Worm (Caenorhabditis elegans) whole organism, late embryonic: ENCODE results near the gene Y102F5A.1.

Source experiments
- K02D7.2 ChIP-seq: sonication (generic microtip); optimal IDR thresholded peaks from 2 replicates; lab custom pipeline; 2017; ENCODE audit warnings: mild to moderate bottlenecking, missing genetic modification characterization, missing compliant biosample characterization
- ama-1 ChIP-seq: fragments of 150-350 bp; optimal IDR thresholded peaks from 2 replicates; lab custom pipeline; 2014
- ceh-30 ChIP-seq: fragments of 150-350 bp; optimal IDR thresholded peaks from 2 replicates; lab custom pipeline; 2014; ENCODE audit warnings: missing biosample characterization, missing genetic modification characterization
- ceh-48 ChIP-seq: sonication (generic microtip); optimal IDR thresholded peaks from 2 replicates; lab custom pipeline; 2016; ENCODE audit warnings: missing genetic modification characterization, inconsistent platforms, missing compliant biosample characterization
- hlh-6 ChIP-seq: sonication (generic microtip); optimal IDR thresholded peaks from 2 replicates; lab custom pipeline; 2016; ENCODE audit warnings: missing genotype, missing genetic modification characterization, missing compliant biosample characterization
- nhr-11 ChIP-seq: fragments of 150-350 bp; optimal IDR thresholded peaks from 2 replicates; lab custom pipeline; 2014; ENCODE audit warnings: missing biosample characterization, missing genetic modification characterization
- pax-1 ChIP-seq: fragments of 150-350 bp; optimal IDR thresholded peaks from 2 replicates; lab custom pipeline; 2014; ENCODE audit warnings: missing biosample characterization, missing genetic modification characterization
- pha-4 ChIP-seq: fragments of 150-350 bp; optimal IDR thresholded peaks from 2 replicates; lab custom pipeline; 2018; ENCODE audit warnings: missing biosample characterization, missing genetic modification reagents, missing genetic modification characterization
- ref-2 ChIP-seq: sonication (generic microtip); optimal IDR thresholded peaks from 2 replicates; lab custom pipeline; 2016; ENCODE audit warnings: missing genetic modification characterization, missing compliant biosample characterization

ce11 chrX:11765860-11766259 lies 18.3 kb downstream of the Y102F5A.1 start:
- TF ChIP-seq ref-2 (tag; lab: Kevin White, UChicago) (no peak), ama-1 (lab: Kevin White, UChicago) (no peak), pha-4 (tag; lab: Kevin White, UChicago) (no peak), ceh-48 (tag; lab: Kevin White, UChicago) (no peak), hlh-6 (tag; lab: Kevin White, UChicago) (no peak), pax-1 (tag; lab: Kevin White, UChicago) (no peak), nhr-11 (no peak), ceh-30 (tag; lab: Kevin White, UChicago) (no peak), K02D7.2 (no peak)
